Worm (Caenorhabditis elegans) whole organism, L3 larva: Measurements from ENCODE around the gene abt-1.

ENCODE experiments used
- R02D3.7 ChIP-seq: fragments of 150-350 bp; optimal IDR thresholded peaks from 2 replicates; lab custom pipeline; 2014; ENCODE audit warnings: missing biosample characterization, missing genetic modification characterization
- ZK546.5 ChIP-seq: sonication (generic microtip); optimal IDR thresholded peaks from 2 replicates; lab custom pipeline; 2017; ENCODE audit warnings: missing biosample characterization, missing genetic modification characterization
- aly-2 ChIP-seq: fragments of 150-350 bp; optimal IDR thresholded peaks from 2 replicates; lab custom pipeline; 2014; ENCODE audit warnings: missing biosample characterization, missing genetic modification characterization
- ama-1 ChIP-seq: fragments of 150-350 bp; optimal IDR thresholded peaks from 2 replicates; lab custom pipeline; 2018
- ceh-16 ChIP-seq: sonication (generic microtip); optimal IDR thresholded peaks from 2 replicates; lab custom pipeline; 2017; ENCODE audit warnings: missing biosample characterization, missing genetic modification characterization
- ceh-28 ChIP-seq: fragments of 150-350 bp; optimal IDR thresholded peaks from 2 replicates; lab custom pipeline; 2014; ENCODE audit warnings: missing biosample characterization, missing genetic modification reagents, missing genetic modification characterization
- ceh-9 ChIP-seq: sonication (generic microtip); optimal IDR thresholded peaks from 2 replicates; lab custom pipeline; 2018; ENCODE audit warnings: missing biosample characterization, missing genetic modification characterization
- daf-12 ChIP-seq: fragments of 150-350 bp; optimal IDR thresholded peaks from 2 replicates; lab custom pipeline; 2014; ENCODE audit warnings: missing biosample characterization, missing genetic modification reagents, missing genetic modification characterization
- elt-1 ChIP-seq: fragments of 150-350 bp; optimal IDR thresholded peaks from 2 replicates; lab custom pipeline; 2014; ENCODE audit warnings: missing biosample characterization, missing genetic modification characterization
- elt-2 ChIP-seq: sonication (generic microtip); optimal IDR thresholded peaks from 2 replicates; lab custom pipeline; 2016; ENCODE audit warnings: missing genetic modification reagents, mild to moderate bottlenecking, missing genetic modification characterization, missing compliant biosample characterization
- elt-3 ChIP-seq, 3 experiments: fragments of 150-350 bp in 1 of 3; sonication (generic microtip) in 2 of 3; optimal IDR thresholded peaks; 2 replicates in 2 of 3; 4 replicates in 1 of 3; lab custom pipeline; 2014 to 2017; ENCODE audit warnings: missing biosample characterization in 3 of 3, missing genetic modification characterization in 3 of 3
- eor-1 ChIP-seq, 2 experiments: fragments of 150-350 bp; optimal IDR thresholded peaks; 2 replicates each; lab custom pipeline; 2014 to 2018; ENCODE audit warnings: missing biosample characterization in 2 of 2, missing genetic modification characterization in 2 of 2
- fkh-2 ChIP-seq: fragments of 150-350 bp; optimal IDR thresholded peaks from 2 replicates; lab custom pipeline; 2014; ENCODE audit warnings: missing biosample characterization, missing genetic modification reagents, missing genetic modification characterization
- fos-1 ChIP-seq: fragments of 150-350 bp; optimal IDR thresholded peaks from 2 replicates; lab custom pipeline; 2014; ENCODE audit warnings: missing biosample characterization, missing genetic modification characterization
- hmg-11 ChIP-seq: sonication (generic microtip); optimal IDR thresholded peaks from 2 replicates; lab custom pipeline; 2016; ENCODE audit warnings: missing genetic modification characterization, missing compliant biosample characterization
- jun-1 ChIP-seq: fragments of 150-350 bp; optimal IDR thresholded peaks from 2 replicates; lab custom pipeline; 2014; ENCODE audit warnings: missing biosample characterization, missing genetic modification reagents, missing genetic modification characterization
- lin-15B ChIP-seq: fragments of 150-350 bp; optimal IDR thresholded peaks from 2 replicates; lab custom pipeline; 2014; ENCODE audit warnings: missing biosample characterization, missing genetic modification characterization
- lsy-12 ChIP-seq: sonication (generic microtip); optimal IDR thresholded peaks from 2 replicates; lab custom pipeline; 2016; ENCODE audit warnings: mild to moderate bottlenecking, missing genetic modification characterization, missing compliant biosample characterization
- mdl-1 ChIP-seq: fragments of 150-350 bp; optimal IDR thresholded peaks from 2 replicates; lab custom pipeline; 2014; ENCODE audit warnings: missing biosample characterization, missing genetic modification characterization
- mml-1 ChIP-seq: fragments of 150-350 bp; sonication (generic microtip); optimal IDR thresholded peaks from 3 replicates; lab custom pipeline; 2014; ENCODE audit warnings: missing biosample characterization, missing genetic modification characterization
- nhr-11 ChIP-seq: fragments of 150-350 bp; optimal IDR thresholded peaks from 2 replicates; lab custom pipeline; 2014; ENCODE audit warnings: missing biosample characterization, missing genetic modification characterization
- nhr-12 ChIP-seq: fragments of 150-350 bp; optimal IDR thresholded peaks from 2 replicates; lab custom pipeline; 2014; ENCODE audit warnings: missing biosample characterization, missing genetic modification characterization
- nhr-23 ChIP-seq: fragments of 150-350 bp; optimal IDR thresholded peaks from 2 replicates; lab custom pipeline; 2014; ENCODE audit warnings: missing biosample characterization, missing genetic modification reagents, missing genetic modification characterization
- nhr-237 ChIP-seq: fragments of 150-350 bp; optimal IDR thresholded peaks from 2 replicates; lab custom pipeline; 2014; ENCODE audit warnings: missing biosample characterization, missing genetic modification characterization
- nhr-25 ChIP-seq: sonication (generic microtip); optimal IDR thresholded peaks from 2 replicates; lab custom pipeline; 2017; ENCODE audit warnings: missing biosample characterization, missing genetic modification characterization
- nhr-28 ChIP-seq: fragments of 150-350 bp; optimal IDR thresholded peaks from 2 replicates; lab custom pipeline; 2014; ENCODE audit warnings: missing biosample characterization, missing genetic modification characterization
- nhr-43 ChIP-seq: sonication (generic microtip); optimal IDR thresholded peaks from 2 replicates; lab custom pipeline; 2016; ENCODE audit warnings: mild to moderate bottlenecking, missing genetic modification characterization, missing compliant biosample characterization; ENCODE audit not compliant: poor library complexity, severe bottlenecking
- nhr-67 ChIP-seq: fragments of 150-350 bp; optimal IDR thresholded peaks from 2 replicates; lab custom pipeline; 2014; ENCODE audit warnings: missing biosample characterization, missing genetic modification characterization
- nhr-76 ChIP-seq: fragments of 150-350 bp; sonication (generic microtip); optimal IDR thresholded peaks from 5 replicates; lab custom pipeline; 2014; ENCODE audit warnings: missing biosample characterization, missing genetic modification characterization
- nhr-77 ChIP-seq: fragments of 150-350 bp; optimal IDR thresholded peaks from 2 replicates; lab custom pipeline; 2014; ENCODE audit warnings: missing biosample characterization, missing genetic modification characterization
- pha-4 ChIP-seq: fragments of 150-350 bp; optimal IDR thresholded peaks from 2 replicates; lab custom pipeline; 2014; ENCODE audit warnings: missing biosample characterization, missing genetic modification reagents, missing genetic modification characterization
- pqm-1 ChIP-seq: fragments of 150-350 bp; optimal IDR thresholded peaks from 2 replicates; lab custom pipeline; 2017; ENCODE audit warnings: missing biosample characterization, missing genetic modification characterization, inconsistent platforms
- sea-2 ChIP-seq: fragments of 150-350 bp; sonication (generic microtip); optimal IDR thresholded peaks from 4 replicates; lab custom pipeline; 2014; ENCODE audit warnings: missing biosample characterization, missing genetic modification reagents, missing genetic modification characterization
- skn-1 ChIP-seq: fragments of 150-350 bp; optimal IDR thresholded peaks from 2 replicates; lab custom pipeline; 2014; ENCODE audit warnings: missing biosample characterization, missing genetic modification characterization
- snpc-4 ChIP-seq: fragments of 150-350 bp; optimal IDR thresholded peaks from 2 replicates; lab custom pipeline; 2014; ENCODE audit warnings: missing biosample characterization, missing genetic modification characterization
- tbx-2 ChIP-seq: sonication (generic microtip); optimal IDR thresholded peaks from 2 replicates; lab custom pipeline; 2016; ENCODE audit warnings: mild to moderate bottlenecking, missing genetic modification characterization, missing compliant biosample characterization
- unc-62 ChIP-seq: fragments of 150-350 bp; sonication (generic microtip); optimal IDR thresholded peaks from 4 replicates; lab custom pipeline; 2014; ENCODE audit warnings: missing biosample characterization, missing genetic modification reagents, missing genetic modification characterization
- ztf-11 ChIP-seq: fragments of 150-350 bp; optimal IDR thresholded peaks from 2 replicates; lab custom pipeline; 2014; ENCODE audit warnings: missing biosample characterization, missing genetic modification characterization
- ztf-4 ChIP-seq: fragments of 150-350 bp; optimal IDR thresholded peaks from 2 replicates; lab custom pipeline; 2014; ENCODE audit warnings: missing biosample characterization, missing genetic modification characterization

Gene abt-1

ce11 chrIV:10214811-10215210, at the start of gene abt-1:
TSS of gene abt-1 (minus strand) at chrIV:10214911.
- TF ChIP-seq mml-1 (tag; lab: Kevin White, UChicago) (no peak), nhr-237 (tag; lab: Kevin White, UChicago) (no peak), eor-1 (tag; optimal IDR thresholded peaks at IDR 0.05; lab: Kevin White, UChicago) (no peak)

ce11 chrIV:10261061-10261460, 46.4 kb upstream of the abt-1 start:
- TF ChIP-seq elt-1 (tag; lab: Kevin White, UChicago) (peak; percentile 92), aly-2 (tag; lab: Kevin White, UChicago) (no peak), elt-3 (tag; optimal IDR thresholded peaks at IDR 0.05; lab: Kevin White, UChicago) (peak in 2 of 3 experiments; percentile 79 to 95), nhr-43 (tag; lab: Kevin White, UChicago) (peak; percentile 17), daf-12 (tag; lab: Kevin White, UChicago) (no peak), nhr-23 (tag; lab: Kevin White, UChicago) (peak; percentile 88)

DNA sequence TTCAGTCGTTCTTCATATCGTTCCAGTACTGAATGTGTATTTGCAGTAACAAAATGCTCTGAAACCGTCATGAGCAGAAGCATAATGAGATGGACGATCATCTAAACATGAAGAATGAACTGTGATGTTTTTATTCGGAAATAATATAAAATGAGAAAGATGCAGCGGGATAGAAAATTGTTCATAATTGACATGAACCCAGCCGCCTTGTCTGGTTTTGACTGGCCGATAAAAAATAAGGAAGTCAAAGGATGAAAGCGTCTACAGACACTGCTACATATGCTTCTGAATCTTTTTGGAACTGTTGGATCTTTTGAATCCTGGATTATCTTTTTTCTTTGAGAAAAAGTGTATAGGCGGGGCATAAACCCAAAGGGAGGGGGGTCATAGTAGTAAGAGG, 44.8 kb upstream of the abt-1 start, which contains the start of gene F01G10.9:
TSS of gene F01G10.9 (minus strand) at position 101 of the 400 bp plus-strand sequence.
- no peak for TF ChIP-seq lin-15B (tag; lab: Kevin White, UChicago)
- no peak for TF ChIP-seq ceh-16 (tag; lab: Kevin White, UChicago)
- TF ChIP-seq skn-1 (tag; lab: Kevin White, UChicago), result no peak
- no peak for TF ChIP-seq nhr-23 (tag; lab: Kevin White, UChicago)
- no peak for TF ChIP-seq mdl-1 (tag; lab: Kevin White, UChicago)
- no peak for TF ChIP-seq nhr-76 (tag; lab: Kevin White, UChicago)
- TF ChIP-seq nhr-11, result no peak
- TF ChIP-seq ZK546.5 (tag; lab: Kevin White, UChicago), result no peak
- no peak for TF ChIP-seq jun-1 (tag; lab: Kevin White, UChicago)
- no peak for TF ChIP-seq fos-1
- no peak for TF ChIP-seq ztf-4 (tag; lab: Kevin White, UChicago)
- no peak for TF ChIP-seq pha-4
- TF ChIP-seq nhr-12, result no peak
- TF ChIP-seq mml-1 (tag; lab: Kevin White, UChicago), result no peak
- no peak for TF ChIP-seq nhr-28 (tag; lab: Kevin White, UChicago)
- TF ChIP-seq nhr-77 (tag; lab: Kevin White, UChicago), result no peak
- TF ChIP-seq unc-62, result no peak
- TF ChIP-seq aly-2 (tag; lab: Kevin White, UChicago), result no peak
- no peak for TF ChIP-seq elt-2 (tag; lab: Kevin White, UChicago)

- TF ChIP-seq tbx-2 (tag; lab: Kevin White, UChicago) (no peak), nhr-67 (tag; lab: Kevin White, UChicago) (no peak), elt-1 (tag; lab: Kevin White, UChicago) (peak; percentile 68), fos-1 (no peak), nhr-11 (no peak), mml-1 (tag; lab: Kevin White, UChicago) (no peak), nhr-25 (peak; percentile 36), eor-1 (tag; optimal IDR thresholded peaks at IDR 0.05; lab: Kevin White, UChicago) (peak in 1 of 2 experiments; percentile 30), ceh-16 (tag; lab: Kevin White, UChicago) (no peak), snpc-4 (tag; lab: Kevin White, UChicago) (no peak), sea-2 (GFP tag; lab: Kevin White, UChicago) (no peak), elt-2 (tag; lab: Kevin White, UChicago) (peak; percentile 59), hmg-11 (tag; lab: Kevin White, UChicago) (no peak), pqm-1 (peak; percentile 12), ama-1 (lab: Kevin White, UChicago) (no peak), jun-1 (tag; lab: Kevin White, UChicago) (peak; percentile 32), nhr-23 (tag; lab: Kevin White, UChicago) (no peak), ztf-4 (tag; lab: Kevin White, UChicago) (no peak)
- TF ChIP-seq, all 47 proteins: peak for 6
Observed at ce11 chrIV:10252886-10253639, 38.4 kb upstream of the abt-1 start.

DNA sequence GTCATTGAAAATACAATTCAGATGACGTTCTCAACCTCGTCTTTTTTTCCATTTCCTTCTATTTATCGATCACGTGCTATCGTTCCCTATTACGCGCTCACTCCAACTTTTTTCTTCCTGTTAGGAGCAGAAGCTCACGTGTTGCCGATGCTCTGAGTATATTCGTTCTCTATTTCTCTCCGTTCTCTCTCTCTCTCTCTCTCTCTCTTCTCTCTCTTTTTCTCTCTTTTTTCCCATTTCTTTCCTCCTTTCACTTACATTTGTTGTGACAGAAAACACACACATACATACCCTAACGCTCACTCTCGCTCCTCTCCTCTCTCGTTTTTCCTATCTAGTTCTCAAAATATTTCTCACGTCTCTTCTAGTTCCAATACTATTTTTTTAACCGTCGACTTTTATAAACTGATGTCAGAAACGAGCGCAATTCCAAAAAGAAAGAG, 37.7 kb upstream of the abt-1 start:
- TF ChIP-seq nhr-76 (tag; lab: Kevin White, UChicago), result no peak
- TF ChIP-seq jun-1 (tag; lab: Kevin White, UChicago), result peak; percentile 97
- no peak for TF ChIP-seq ztf-11 (tag; lab: Kevin White, UChicago)
- TF ChIP-seq nhr-43 (tag; lab: Kevin White, UChicago), result peak; percentile 25
- peak; percentile 93 for TF ChIP-seq elt-2 (tag; lab: Kevin White, UChicago)
- TF ChIP-seq ceh-9, result no peak
- peak; percentile 75 for TF ChIP-seq nhr-11
- no peak for TF ChIP-seq nhr-28 (tag; lab: Kevin White, UChicago)
- TF ChIP-seq fos-1, result peak; percentile 2
- peak; percentile 75 for TF ChIP-seq elt-1 (tag; lab: Kevin White, UChicago)
- peak; percentile 39 for TF ChIP-seq R02D3.7 (tag; lab: Kevin White, UChicago)
- no peak for TF ChIP-seq nhr-77 (tag; lab: Kevin White, UChicago)
- TF ChIP-seq ZK546.5 (tag; lab: Kevin White, UChicago), result no peak
- peak; percentile 74 for TF ChIP-seq ceh-28 (tag; lab: Kevin White, UChicago)
- TF ChIP-seq nhr-25, result peak; percentile 43
- TF ChIP-seq sea-2 (GFP tag; lab: Kevin White, UChicago), result no peak
- TF ChIP-seq elt-3 (tag; optimal IDR thresholded peaks at IDR 0.05; lab: Kevin White, UChicago), result no peak
- no peak for TF ChIP-seq nhr-237 (tag; lab: Kevin White, UChicago)
- TF ChIP-seq daf-12 (tag; lab: Kevin White, UChicago), result no peak
- peak; percentile 55 for TF ChIP-seq unc-62
- TF ChIP-seq pha-4, result peak; percentile 93
- peak; percentile 70 for TF ChIP-seq lsy-12 (tag; lab: Kevin White, UChicago)
- no peak for TF ChIP-seq nhr-67 (tag; lab: Kevin White, UChicago)
- peak; percentile 81 for TF ChIP-seq hmg-11 (tag; lab: Kevin White, UChicago)
- peak; percentile 12 for TF ChIP-seq fkh-2 (tag; lab: Kevin White, UChicago)
- TF ChIP-seq pqm-1, result peak; percentile 92
